Worm (Caenorhabditis elegans): ENCODE measurements around the gene etc-1.

DNA sequence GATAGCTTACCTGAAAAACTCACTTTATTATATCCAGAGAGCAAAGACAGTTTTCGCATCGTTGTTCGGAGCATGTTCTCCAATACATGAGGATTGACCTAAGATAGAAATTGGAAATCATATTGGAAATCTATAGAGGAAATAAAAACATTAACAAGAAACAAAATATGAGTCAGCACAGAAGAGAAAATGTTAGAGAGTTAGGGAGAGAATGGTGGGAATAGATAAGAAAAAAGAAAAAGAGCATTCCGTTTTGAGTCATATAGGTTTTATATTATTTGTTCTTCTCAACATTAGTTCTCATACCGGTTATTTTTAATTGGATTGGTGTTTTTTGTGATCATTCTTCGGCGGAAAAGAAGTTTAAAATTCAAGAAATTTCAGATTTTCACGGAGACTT is 20.2 kb downstream of the etc-1 start, which contains the start of gene hgap-2:
- TF ChIP-seq jun-1 (tag; optimal IDR thresholded peaks at IDR 0.05) (no peak), elt-3 (tag; optimal IDR thresholded peaks at IDR 0.05) (no peak), lin-15B (tag; optimal IDR thresholded peaks at IDR 0.05) (no peak), elt-1 (tag; optimal IDR thresholded peaks at IDR 0.05) (no peak)

All from whole organism, L3 larva.